Worm (Caenorhabditis elegans) whole organism, early embryonic: ENCODE measurements around the gene sul-1.

Source experiments
- B0310.2 ChIP-seq: sonication (generic microtip); optimal IDR thresholded peaks from 2 replicates; lab custom pipeline; 2016; ENCODE audit warnings: mild to moderate bottlenecking, missing genetic modification characterization, missing compliant biosample characterization
- flt-1 ChIP-seq: fragments of 200-800 bp; sonication (Bioruptor generic); IDR thresholded peaks from 2 replicates; pipeline ENCODE4 v1.3.6; 2022; ENCODE audit warnings: missing genetic modification characterization, missing compliant biosample characterization
- tra-4 ChIP-seq: sonication (generic microtip); optimal IDR thresholded peaks from 2 replicates; lab custom pipeline; 2017; ENCODE audit warnings: missing genetic modification characterization, missing compliant biosample characterization

ce11 chrX:3290147-3290546, 19.4 kb upstream of the sul-1 start:
- TF ChIP-seq flt-1 (GFP tag; lab: Robert Waterston, UW), result no peak
- TF ChIP-seq B0310.2 (tag; lab: Kevin White, UChicago), result no peak
- TF ChIP-seq tra-4 (tag; lab: Kevin White, UChicago), result no peak
